Fruit fly (Drosophila melanogaster) whole organism, adult: ENCODE measurements around the gene tau.

ENCODE experiments used
- CG11617 ChIP-seq: fragments of 200-800 bp; sonication (Bioruptor generic); optimal IDR thresholded peaks from 2 replicates; lab custom pipeline; 2017; ENCODE audit warnings: mild to moderate bottlenecking, missing biosample characterization, missing genetic modification reagents, missing genetic modification characterization
- CG14711 ChIP-seq: fragments of 200-800 bp; sonication (Bioruptor generic); optimal IDR thresholded peaks from 2 replicates; lab custom pipeline; 2018; ENCODE audit warnings: missing biosample characterization, mild to moderate bottlenecking, missing genetic modification characterization, moderate library complexity
- CG1620 ChIP-seq: fragments of 200-800 bp; sonication (Bioruptor generic); optimal IDR thresholded peaks from 2 replicates; lab custom pipeline; 2016; ENCODE audit warnings: missing biosample characterization, missing genetic modification characterization
- CG5204 ChIP-seq: fragments of 200-800 bp; sonication (Bioruptor generic); optimal IDR thresholded peaks from 2 replicates; lab custom pipeline; 2016; ENCODE audit warnings: missing biosample characterization, missing genetic modification characterization
- CG7101 ChIP-seq: fragments of 200-800 bp; sonication (Bioruptor generic); optimal IDR thresholded peaks from 2 replicates; lab custom pipeline; 2018; ENCODE audit warnings: missing biosample characterization, mild to moderate bottlenecking, missing genetic modification characterization, moderate library complexity
- Clk ChIP-seq: fragments of 200-800 bp; sonication (Bioruptor generic); optimal IDR thresholded peaks from 2 replicates; lab custom pipeline; 2017; ENCODE audit warnings: missing biosample characterization, missing genetic modification characterization
- Hr96 ChIP-seq: fragments of 200-800 bp; sonication (Bioruptor generic); optimal IDR thresholded peaks from 2 replicates; lab custom pipeline; 2016; ENCODE audit warnings: missing biosample characterization, missing genetic modification characterization
- cic ChIP-seq: fragments of 200-800 bp; sonication (Bioruptor generic); optimal IDR thresholded peaks from 2 replicates; lab custom pipeline; 2017; ENCODE audit warnings: missing biosample characterization, mild to moderate bottlenecking, missing genetic modification characterization, moderate library complexity
- kay ChIP-seq: fragments of 200-800 bp; sonication (Bioruptor generic); peaks from one replicate; lab custom pipeline; 2016; ENCODE audit warnings: missing biosample characterization, missing genetic modification characterization, borderline replicate concordance
- pad ChIP-seq: fragments of 200-800 bp; sonication (Bioruptor generic); optimal IDR thresholded peaks from 3 replicates; lab custom pipeline; 2017; ENCODE audit warnings: missing biosample characterization, missing genetic modification characterization, mild to moderate bottlenecking, moderate library complexity, missing genetic modification reagents
- tj ChIP-seq: fragments of 200-800 bp; sonication (Bioruptor generic); optimal IDR thresholded peaks from 3 replicates; lab custom pipeline; 2017; ENCODE audit warnings: missing biosample characterization, mild to moderate bottlenecking, missing genetic modification characterization, moderate library complexity

- TF ChIP-seq Clk (GFP tag; lab: Kevin White, UChicago): no peak
- no peak for TF ChIP-seq CG14711 (tag; lab: Kevin White, UChicago)
- TF ChIP-seq Hr96 (GFP tag; lab: Kevin White, UChicago): no peak
- TF ChIP-seq pad: no peak
- TF ChIP-seq CG7101: no peak
- TF ChIP-seq tj (GFP tag; lab: Kevin White, UChicago): no peak
- TF ChIP-seq CG5204: no peak
- no peak for TF ChIP-seq kay (GFP tag; lab: Kevin White, UChicago)
- no peak for TF ChIP-seq CG1620 (GFP tag; lab: Kevin White, UChicago)
- no peak for TF ChIP-seq cic (GFP tag; lab: Kevin White, UChicago)
- TF ChIP-seq CG11617 (GFP tag; lab: Kevin White, UChicago): no peak
These were observed 36.0 kb upstream of the tau start for dm6 chr3R:27692645-27693307.
